Worm (Caenorhabditis elegans): ENCODE measurements around the gene sro-1.

DNA sequence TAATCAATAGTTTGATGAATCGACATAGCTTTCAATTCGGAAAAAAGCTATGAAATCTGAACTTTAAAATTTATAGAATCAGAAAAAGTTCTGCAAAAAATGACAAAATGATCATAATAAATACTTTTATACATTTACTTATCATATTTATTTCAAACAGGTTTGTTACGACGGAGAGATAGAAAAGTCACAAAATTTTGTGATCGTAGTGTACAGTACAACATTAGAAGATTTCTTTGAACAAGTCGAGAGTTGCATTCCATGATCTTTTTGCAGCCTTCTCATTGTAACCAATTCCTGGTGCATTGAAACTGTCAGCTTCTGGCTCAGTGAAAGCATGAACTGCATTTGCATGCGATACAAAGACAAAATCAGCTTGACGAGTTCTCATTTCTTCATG lies 9.2 kb downstream of the sro-1 start, which contains the start of gene D1022.3:
- no peak for TF ChIP-seq him-1 (tag; optimal IDR thresholded peaks at IDR 0.05)
- no peak for TF ChIP-seq W03F9.2 (tag; optimal IDR thresholded peaks at IDR 0.05)

Measured in whole organism, L4/young adult.